Fruit fly (Drosophila melanogaster): ENCODE measurements around the gene okr.
A peak's percentile ranks its signal among the peaks of the same experiment; 100 is the strongest.

Gene okr

DNA sequence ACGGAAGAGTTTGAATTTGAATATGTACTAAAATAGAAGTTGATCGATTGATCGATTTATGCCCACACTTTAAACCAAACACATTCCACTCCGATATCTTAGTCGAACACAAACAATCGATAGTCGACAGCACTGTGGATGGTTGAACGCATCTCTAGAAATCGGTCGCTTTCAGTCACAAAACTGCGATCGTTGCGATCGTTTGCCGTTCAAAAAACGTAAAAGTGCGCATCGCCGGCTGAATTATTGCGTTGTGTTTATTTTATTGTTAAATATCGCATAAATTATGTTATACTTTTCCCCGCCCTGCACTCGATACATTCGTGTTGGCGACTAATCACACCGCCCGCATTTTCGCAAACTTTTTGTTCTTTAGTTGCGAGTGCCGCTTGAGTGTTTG, 6.6 kb upstream of the okr start, which contains the start of gene Ccdc85 (continued):
- TF ChIP-seq lola (GFP tag; optimal IDR thresholded peaks at IDR 0.05) (no peak), CG14014 (GFP tag; IDR thresholded peaks at IDR 0.05) (no peak), Vsx1 (GFP tag; optimal IDR thresholded peaks at IDR 0.05) (no peak), CG10462 (GFP tag; optimal IDR thresholded peaks at IDR 0.05) (no peak), D19A (tag; optimal IDR thresholded peaks at IDR 0.05) (no peak), CG34376 (GFP tag; optimal IDR thresholded peaks at IDR 0.05) (peak; percentile 5), CG3726 (GFP tag; IDR thresholded peaks at IDR 0.05) (no peak), cato (GFP tag; optimal IDR thresholded peaks at IDR 0.05; ENCODE audit: borderline replicate concordance) (no peak), fd64A (GFP tag; optimal IDR thresholded peaks at IDR 0.05) (no peak), ewg (GFP tag; optimal IDR thresholded peaks at IDR 0.05) (no peak), Xbp1 (GFP tag; optimal IDR thresholded peaks at IDR 0.05) (peak; percentile 34), CG10654 (GFP tag; optimal IDR thresholded peaks at IDR 0.05) (no peak), Fer2 (tag; optimal IDR thresholded peaks at IDR 0.05) (no peak), luna (GFP tag; optimal IDR thresholded peaks at IDR 0.05) (no peak), Mad (GFP tag; optimal IDR thresholded peaks at IDR 0.05) (peak; percentile 21), Fer3 (tag; optimal IDR thresholded peaks at IDR 0.05) (no peak), D (optimal IDR thresholded peaks at IDR 0.05) (no peak), D (GFP tag; optimal IDR thresholded peaks at IDR 0.05) (no peak), Awh (GFP tag; IDR thresholded peaks at IDR 0.05) (no peak), Sox100B (GFP tag; optimal IDR thresholded peaks at IDR 0.05) (no peak), eve (GFP tag; optimal IDR thresholded peaks at IDR 0.05) (no peak), C15 (GFP tag; IDR thresholded peaks at IDR 0.05) (no peak), dpn (GFP tag; optimal IDR thresholded peaks at IDR 0.05) (no peak), CG11696 (GFP tag; IDR thresholded peaks at IDR 0.05) (no peak), CTCF (GFP tag; optimal IDR thresholded peaks at IDR 0.05) (no peak), Ada2b (GFP tag; IDR thresholded peaks at IDR 0.05) (no peak), CG17361 (GFP tag; IDR thresholded peaks at IDR 0.05) (no peak; the same call in 2 of the 3 replicates), CG2678 (tag; optimal IDR thresholded peaks at IDR 0.05) (no peak), Asciz (GFP tag; optimal IDR thresholded peaks at IDR 0.05) (no peak), B-H1 (GFP tag; IDR thresholded peaks at IDR 0.05) (no peak), al (GFP tag; IDR thresholded peaks at IDR 0.05) (no peak), zen2 (GFP tag; IDR thresholded peaks at IDR 0.05; ENCODE audit: partially characterized antibody) (peak; percentile 98), CG15601 (tag; optimal IDR thresholded peaks at IDR 0.05) (peak; percentile 84), tgo (GFP tag; IDR thresholded peaks at IDR 0.05) (no peak), CG12744 (GFP tag; optimal IDR thresholded peaks at IDR 0.05) (no peak), CG16779 (GFP tag; IDR thresholded peaks at IDR 0.05) (peak; percentile 64; the same call in 1 of the 2 replicates), gcm (GFP tag; optimal IDR thresholded peaks at IDR 0.05) (peak; percentile 47), CG13123 (GFP tag; optimal IDR thresholded peaks at IDR 0.05) (no peak), dmrt99B (tag; optimal IDR thresholded peaks at IDR 0.05) (no peak), ara (GFP tag; IDR thresholded peaks at IDR 0.05) (no peak), nmo (GFP tag; optimal IDR thresholded peaks at IDR 0.05) (peak; percentile 15), gro (GFP tag; optimal IDR thresholded peaks at IDR 0.05) (peak; percentile 8), CG31388 (GFP tag; optimal IDR thresholded peaks at IDR 0.05) (no peak), CG10321 (GFP tag; IDR thresholded peaks at IDR 0.05) (no peak), Poxn (GFP tag; IDR thresholded peaks at IDR 0.05) (no peak), Blimp-1 (GFP tag; optimal IDR thresholded peaks at IDR 0.05) (peak; percentile 24), CG6254 (GFP tag; optimal IDR thresholded peaks at IDR 0.05) (no peak), bbx (GFP tag; IDR thresholded peaks at IDR 0.05; ENCODE audit: partially characterized antibody) (peak; percentile 99), CG5180 (GFP tag; optimal IDR thresholded peaks at IDR 0.05) (no peak), CG9609 (GFP tag; optimal IDR thresholded peaks at IDR 0.05) (no peak), Hand (GFP tag; optimal IDR thresholded peaks at IDR 0.05) (no peak), ken (GFP tag; IDR thresholded peaks at IDR 0.05) (no peak)
